Worm (Caenorhabditis elegans): ENCODE measurements around the gene H35N09.2.

DNA sequence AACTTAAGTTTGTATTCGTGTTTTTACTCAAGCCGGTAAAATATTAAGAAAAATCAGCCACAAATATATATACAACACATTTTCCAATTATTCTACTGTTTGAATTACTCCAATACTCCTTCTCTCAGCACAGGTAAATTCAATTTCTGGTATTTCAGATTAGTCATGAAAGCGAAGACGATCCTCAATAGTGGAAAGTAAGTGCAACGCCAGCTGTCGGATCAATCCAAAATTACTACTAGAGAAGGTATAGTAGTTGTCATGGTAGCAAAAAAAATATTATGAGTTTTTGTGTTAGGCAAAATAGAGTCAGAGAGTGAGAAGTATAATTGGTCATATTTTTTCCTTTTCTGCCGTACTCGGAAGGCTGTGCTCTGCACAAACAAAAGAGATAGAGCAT is 8.2 kb upstream of the H35N09.2 start, which contains the start of gene K01A12.2:
- TF ChIP-seq ama-1 (optimal IDR thresholded peaks at IDR 0.05) (no peak), ama-1 (GFP tag; optimal IDR thresholded peaks at IDR 0.05) (no peak), snpc-3.4 (tag; optimal IDR thresholded peaks at IDR 0.05) (no peak), zfh-2 (GFP tag; conservative IDR thresholded peaks at IDR 0.05) (no peak), him-1 (tag; optimal IDR thresholded peaks at IDR 0.05) (no peak), let-607 (tag; optimal IDR thresholded peaks at IDR 0.05) (no peak), aptf-2 (GFP tag; conservative IDR thresholded peaks at IDR 0.05) (no peak), tbx-9 (tag; optimal IDR thresholded peaks at IDR 0.05; ENCODE audit: borderline replicate concordance) (no peak), unc-62 (GFP tag; optimal IDR thresholded peaks at IDR 0.05) (no peak)

Measured in whole organism, young adult.